Fruit fly (Drosophila melanogaster): Measurements from ENCODE around the gene Syx7.

Syx7 gene

DNA sequence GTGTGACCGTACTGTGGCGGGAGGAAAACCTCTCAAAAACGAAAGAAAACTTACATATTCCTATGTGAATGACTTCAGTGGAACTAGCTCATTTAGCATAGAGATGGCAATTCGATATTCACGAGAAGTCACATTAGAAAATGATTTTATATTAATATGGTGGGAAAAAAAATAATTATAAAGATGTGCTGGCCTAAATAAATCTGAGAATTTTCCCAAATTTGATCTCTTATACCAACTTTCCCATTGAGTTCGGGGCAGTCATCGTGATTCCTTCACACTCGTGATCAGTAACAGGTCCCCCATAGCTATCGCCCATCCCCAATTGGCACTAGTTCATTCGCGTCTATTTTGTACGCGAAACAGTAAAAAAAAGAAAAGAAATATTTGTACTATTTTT, 12.5 kb upstream of the Syx7 start, which contains the start of the genes barc and Aef1 (continued):
- TF ChIP-seq E2f2 (GFP tag; IDR thresholded peaks at IDR 0.05): peak; percentile 61
- peak; percentile 99 for TF ChIP-seq Ets65A (GFP tag)
- peak; percentile 86 for TF ChIP-seq Elba2 (GFP tag; optimal IDR thresholded peaks at IDR 0.05)
- TF ChIP-seq CG12299 (tag; optimal IDR thresholded peaks at IDR 0.05): peak; percentile 50
- peak; percentile 44 for TF ChIP-seq emc (GFP tag; optimal IDR thresholded peaks at IDR 0.05)
- TF ChIP-seq ssp (GFP tag; IDR thresholded peaks at IDR 0.05): peak; percentile 86
- TF ChIP-seq shn (GFP tag; optimal IDR thresholded peaks at IDR 0.05): peak; percentile 88
- peak; percentile 33; the same call in 1 of the 2 replicates for TF ChIP-seq sens-2 (GFP tag; IDR thresholded peaks at IDR 0.05)
- TF ChIP-seq fu2 (GFP tag; optimal IDR thresholded peaks at IDR 0.05): peak; percentile 81
- peak; percentile 86 for TF ChIP-seq E2f1 (GFP tag; IDR thresholded peaks at IDR 0.05)
- TF ChIP-seq Mrtf (GFP tag; IDR thresholded peaks at IDR 0.05): peak; percentile 81
- TF ChIP-seq run (tag; optimal IDR thresholded peaks at IDR 0.05): no peak
- peak; percentile 49 for TF ChIP-seq seq (GFP tag; IDR thresholded peaks at IDR 0.05)
- peak; percentile 91 for TF ChIP-seq inv (GFP tag; IDR thresholded peaks at IDR 0.05; ENCODE audit: partially characterized antibody)
- no peak for TF ChIP-seq chm (GFP tag; IDR thresholded peaks at IDR 0.05)
- peak; percentile 71; the same call in 2 of the 3 replicates for TF ChIP-seq CG2889 (GFP tag; IDR thresholded peaks at IDR 0.05)
- peak; percentile 84 for TF ChIP-seq Oli (tag; optimal IDR thresholded peaks at IDR 0.05)
- TF ChIP-seq Dbx (GFP tag; IDR thresholded peaks at IDR 0.05): peak; percentile 93
- no peak for TF ChIP-seq CG7745 (tag; optimal IDR thresholded peaks at IDR 0.05)
- TF ChIP-seq CG4360 (GFP tag; IDR thresholded peaks at IDR 0.05): no peak
- TF ChIP-seq HmgZ (tag; optimal IDR thresholded peaks at IDR 0.05): peak; percentile 92
- no peak for TF ChIP-seq CG1832 (GFP tag; optimal IDR thresholded peaks at IDR 0.05)
- TF ChIP-seq CG4730 (GFP tag; IDR thresholded peaks at IDR 0.05): peak; percentile 76
- peak; percentile 64 for TF ChIP-seq gsb-n (tag; optimal IDR thresholded peaks at IDR 0.05)
- peak; percentile 63 for TF ChIP-seq Drgx (GFP tag; IDR thresholded peaks at IDR 0.05)
- peak; percentile 93 for TF ChIP-seq sisA (GFP tag; IDR thresholded peaks at IDR 0.05)
- peak; percentile 95 for TF ChIP-seq CG2120 (GFP tag; optimal IDR thresholded peaks at IDR 0.05)
- TF ChIP-seq fd102C (GFP tag; optimal IDR thresholded peaks at IDR 0.05): no peak
- TF ChIP-seq Nf-YC (tag; optimal IDR thresholded peaks at IDR 0.05): peak; percentile 72
- TF ChIP-seq Ets97D (GFP tag; optimal IDR thresholded peaks at IDR 0.05): peak; percentile 75
- peak; percentile 94 for TF ChIP-seq CG16813 (GFP tag; IDR thresholded peaks at IDR 0.05; ENCODE audit: partially characterized antibody)
- peak; percentile 96 for TF ChIP-seq BEAF-32 (GFP tag; optimal IDR thresholded peaks at IDR 0.05)
- TF ChIP-seq CG17186 (GFP tag; optimal IDR thresholded peaks at IDR 0.05): peak; percentile 58
- TF ChIP-seq HHEX (GFP tag; optimal IDR thresholded peaks at IDR 0.05): peak; percentile 18
- no peak for TF ChIP-seq oc (tag; optimal IDR thresholded peaks at IDR 0.05)
- TF ChIP-seq CG7987 (GFP tag; optimal IDR thresholded peaks at IDR 0.05): no peak
- TF ChIP-seq nerfin-1 (tag; optimal IDR thresholded peaks at IDR 0.05): peak; percentile 97
- no peak for TF ChIP-seq Hand (GFP tag; optimal IDR thresholded peaks at IDR 0.05)
- peak; percentile 72 for TF ChIP-seq Six4 (GFP tag; optimal IDR thresholded peaks at IDR 0.05)
- TF ChIP-seq lbe (GFP tag; optimal IDR thresholded peaks at IDR 0.05): no peak
- peak; percentile 79 for TF ChIP-seq amos (GFP tag; IDR thresholded peaks at IDR 0.05; ENCODE audit: partially characterized antibody)
- peak; percentile 49 for TF ChIP-seq CG11696 (GFP tag; IDR thresholded peaks at IDR 0.05)
- peak; percentile 88; the same call in 2 of the 3 replicates for TF ChIP-seq CG11093 (GFP tag; IDR thresholded peaks at IDR 0.05)
- no peak for TF ChIP-seq Lpt (GFP tag; optimal IDR thresholded peaks at IDR 0.05)
- peak; percentile 62 for TF ChIP-seq CG4282 (GFP tag; optimal IDR thresholded peaks at IDR 0.05)
- peak; percentile 68; the same call in 2 of the 3 replicates for TF ChIP-seq ci (GFP tag; IDR thresholded peaks at IDR 0.05)
- peak; percentile 20; the same call in 1 of the 3 replicates for TF ChIP-seq mld (GFP tag; IDR thresholded peaks at IDR 0.05; ENCODE audit: partially characterized antibody)
- TF ChIP-seq Sox100B (GFP tag; optimal IDR thresholded peaks at IDR 0.05): no peak
- peak; percentile 61 for TF ChIP-seq corto (GFP tag; optimal IDR thresholded peaks at IDR 0.05)
- peak; percentile 95 for TF ChIP-seq croc (GFP tag; conservative IDR thresholded peaks at IDR 0.05)
- peak; percentile 93 for TF ChIP-seq Sry-δ (GFP tag; optimal IDR thresholded peaks at IDR 0.05)
